Worm (Caenorhabditis elegans) whole organism, young adult: ENCODE data around the gene Y54G2A.76.

Source experiments
- B0019.2 ChIP-seq: fragments of 200-800 bp; sonication (Bioruptor generic); conservative IDR thresholded peaks from 2 replicates; pipeline ENCODE4 v1.3.6; 2022; ENCODE audit warnings: missing genetic modification reagents, missing genetic modification characterization, missing compliant biosample characterization
- B0261.1 ChIP-seq: sonication (generic microtip); optimal IDR thresholded peaks from 2 replicates; lab custom pipeline; 2016; ENCODE audit warnings: mild to moderate bottlenecking, missing genetic modification characterization, moderate library complexity, missing compliant biosample characterization
- D2030.7 ChIP-seq: fragments of 200-800 bp; sonication (Bioruptor generic); IDR thresholded peaks from 2 replicates; pipeline ENCODE4 v1.3.6; 2022; ENCODE audit warnings: missing genetic modification reagents, missing genetic modification characterization, missing compliant biosample characterization
- F22D6.2 ChIP-seq: sonication (generic microtip); optimal IDR thresholded peaks from 2 replicates; lab custom pipeline; 2016; ENCODE audit warnings: mild to moderate bottlenecking, missing genetic modification characterization, missing compliant biosample characterization
- F23B12.7 ChIP-seq: sonication (generic microtip); optimal IDR thresholded peaks from 2 replicates; lab custom pipeline; 2017; ENCODE audit warnings: missing genetic modification characterization, mild to moderate bottlenecking, missing compliant biosample characterization, antibody characterized with exemption, moderate library complexity; ENCODE audit not compliant: insufficient read depth
- F49E8.2 ChIP-seq: sonication (generic microtip); optimal IDR thresholded peaks from 3 replicates; lab custom pipeline; 2017; ENCODE audit warnings: missing genetic modification characterization, mild to moderate bottlenecking, missing compliant biosample characterization, antibody characterized with exemption, moderate library complexity; ENCODE audit not compliant: insufficient read depth
- F52B5.7 ChIP-seq: sonication (generic microtip); optimal IDR thresholded peaks from 2 replicates; lab custom pipeline; 2016; ENCODE audit warnings: mild to moderate bottlenecking, missing genetic modification characterization, missing compliant biosample characterization
- F57C9.4 ChIP-seq: sonication (generic microtip); optimal IDR thresholded peaks from 2 replicates; lab custom pipeline; 2017; ENCODE audit warnings: mild to moderate bottlenecking, missing genetic modification characterization, missing compliant biosample characterization
- Y56A3A.18 ChIP-seq: fragments of 200-800 bp; sonication (Bioruptor generic); IDR thresholded peaks from 2 replicates; pipeline ENCODE4 v1.3.6; 2022; ENCODE audit warnings: missing genetic modification reagents, missing genetic modification characterization, missing compliant biosample characterization
- aptf-2 ChIP-seq: fragments of 200-800 bp; sonication (Bioruptor generic); conservative IDR thresholded peaks from 2 replicates; pipeline ENCODE4 v1.3.6; 2022; ENCODE audit warnings: missing genetic modification reagents, missing genetic modification characterization, missing compliant biosample characterization
- atf-7 ChIP-seq: sonication (generic microtip); optimal IDR thresholded peaks from 2 replicates; lab custom pipeline; 2017; ENCODE audit warnings: mild to moderate bottlenecking, missing genetic modification characterization, missing compliant biosample characterization
- athp-1 ChIP-seq: sonication (generic microtip); optimal IDR thresholded peaks from 2 replicates; lab custom pipeline; 2017; ENCODE audit warnings: mild to moderate bottlenecking, missing genetic modification characterization, missing compliant biosample characterization
- attf-3 ChIP-seq: fragments of 200-800 bp; sonication (Bioruptor generic); conservative IDR thresholded peaks from 2 replicates; pipeline ENCODE4 v1.3.6; 2022; ENCODE audit warnings: missing genetic modification reagents, missing genetic modification characterization, missing compliant biosample characterization
- attf-5 ChIP-seq: fragments of 200-800 bp; sonication (Bioruptor generic); optimal IDR thresholded peaks from 2 replicates; lab custom pipeline; 2018; ENCODE audit warnings: mild to moderate bottlenecking, missing genetic modification characterization, missing compliant biosample characterization
- attf-6 ChIP-seq: fragments of 200-800 bp; sonication (Bioruptor generic); IDR thresholded peaks from 2 replicates; pipeline ENCODE4 v1.3.6; 2022; ENCODE audit warnings: missing genetic modification reagents, missing genetic modification characterization, missing compliant biosample characterization
- bed-2 ChIP-seq: fragments of 200-800 bp; sonication (Bioruptor generic); IDR thresholded peaks from 2 replicates; pipeline ENCODE4 v1.3.6; 2022; ENCODE audit warnings: missing genetic modification reagents, missing genetic modification characterization, missing compliant biosample characterization
- ccch-3 ChIP-seq: fragments of 200-800 bp; sonication (Bioruptor generic); optimal IDR thresholded peaks from 2 replicates; lab custom pipeline; 2018; ENCODE audit warnings: mild to moderate bottlenecking, missing genetic modification characterization, missing compliant biosample characterization
- ceh-27 ChIP-seq: fragments of 200-800 bp; sonication (Bioruptor generic); optimal IDR thresholded peaks from 2 replicates; lab custom pipeline; 2018; ENCODE audit warnings: mild to moderate bottlenecking, missing genetic modification characterization, moderate library complexity, missing compliant biosample characterization
- chd-7 ChIP-seq: sonication (generic microtip); optimal IDR thresholded peaks from 2 replicates; lab custom pipeline; 2016; ENCODE audit warnings: mild to moderate bottlenecking, missing genetic modification characterization, moderate library complexity, missing compliant biosample characterization
- dpff-1 ChIP-seq: sonication (generic microtip); optimal IDR thresholded peaks from 2 replicates; lab custom pipeline; 2017; ENCODE audit warnings: mild to moderate bottlenecking, missing genetic modification characterization, missing compliant biosample characterization
- egl-44 ChIP-seq: fragments of 200-800 bp; sonication (Bioruptor generic); IDR thresholded peaks from 2 replicates; pipeline ENCODE4 v1.3.6; 2022; ENCODE audit warnings: missing genetic modification reagents, missing genetic modification characterization, missing compliant biosample characterization
- ekl-4 ChIP-seq: fragments of 200-800 bp; sonication (Bioruptor generic); IDR thresholded peaks from 2 replicates; pipeline ENCODE4 v1.3.6; 2022; ENCODE audit warnings: missing genetic modification reagents, missing genetic modification characterization, missing compliant biosample characterization
- ets-4 ChIP-seq: fragments of 200-800 bp; sonication (Bioruptor generic); optimal IDR thresholded peaks from 2 replicates; lab custom pipeline; 2018; ENCODE audit warnings: mild to moderate bottlenecking, missing genetic modification characterization, missing compliant biosample characterization
- hmg-20 ChIP-seq: fragments of 200-800 bp; sonication (Bioruptor generic); IDR thresholded peaks from 2 replicates; pipeline ENCODE4 v1.3.6; 2022; ENCODE audit warnings: missing genetic modification reagents, missing genetic modification characterization, missing compliant biosample characterization
- hsf-1 ChIP-seq: fragments of 200-800 bp; sonication (Bioruptor generic); IDR thresholded peaks from 2 replicates; pipeline ENCODE4 v1.3.6; 2022; ENCODE audit warnings: missing genetic modification reagents, missing genetic modification characterization, missing compliant biosample characterization
- let-526 ChIP-seq: fragments of 200-800 bp; sonication (Bioruptor generic); IDR thresholded peaks from 2 replicates; pipeline ENCODE4 v1.3.6; 2022; ENCODE audit warnings: missing genetic modification reagents, missing genetic modification characterization, missing compliant biosample characterization
- let-607 ChIP-seq, 2 experiments: fragments of 200-800 bp in 1 of 2; sonication (Bioruptor generic) in 1 of 2; sonication (generic microtip) in 1 of 2; optimal IDR thresholded peaks; 2 replicates each; lab custom pipeline; 2016 to 2018; ENCODE audit warnings: mild to moderate bottlenecking in 2 of 2, missing compliant biosample characterization in 2 of 2, missing genetic modification characterization in 2 of 2, moderate library complexity in 2 of 2, missing genotype in 1 of 2
- lin-40 ChIP-seq: sonication (generic microtip); optimal IDR thresholded peaks from 2 replicates; lab custom pipeline; 2016; ENCODE audit warnings: missing genetic modification characterization, mild to moderate bottlenecking, missing compliant biosample characterization, missing genotype, missing genetic modification reagents
- lin-54 ChIP-seq: fragments of 200-800 bp; sonication (Bioruptor generic); optimal IDR thresholded peaks from 2 replicates; lab custom pipeline; 2018; ENCODE audit warnings: mild to moderate bottlenecking, missing genetic modification characterization, missing compliant biosample characterization
- lsl-1 ChIP-seq: fragments of 200-800 bp; sonication (Bioruptor generic); optimal IDR thresholded peaks from 2 replicates; lab custom pipeline; 2018; ENCODE audit warnings: mild to moderate bottlenecking, missing genetic modification characterization, moderate library complexity, missing compliant biosample characterization
- madf-10 ChIP-seq: sonication (generic microtip); optimal IDR thresholded peaks from 2 replicates; lab custom pipeline; 2016; ENCODE audit warnings: mild to moderate bottlenecking, missing genetic modification characterization, missing compliant biosample characterization
- madf-6 ChIP-seq: fragments of 200-800 bp; sonication (Bioruptor generic); IDR thresholded peaks from 2 replicates; pipeline ENCODE4 v1.3.6; 2022; ENCODE audit warnings: missing genetic modification reagents, missing genetic modification characterization, missing compliant biosample characterization
- madf-8 ChIP-seq: fragments of 200-800 bp; sonication (Bioruptor generic); conservative IDR thresholded peaks from 2 replicates; pipeline ENCODE4 v1.3.6; 2022; ENCODE audit warnings: missing genetic modification reagents, missing genetic modification characterization, missing compliant biosample characterization
- nfya-1 ChIP-seq: sonication (generic microtip); optimal IDR thresholded peaks from 2 replicates; lab custom pipeline; 2017; ENCODE audit warnings: antibody characterized with exemption, missing compliant biosample characterization, missing genetic modification characterization, borderline replicate concordance; ENCODE audit not compliant: insufficient read depth
- nhr-179 ChIP-seq: sonication (generic microtip); optimal IDR thresholded peaks from 2 replicates; lab custom pipeline; 2016; ENCODE audit warnings: mild to moderate bottlenecking, missing genetic modification characterization, missing compliant biosample characterization
- nhr-80 ChIP-seq: sonication (generic microtip); optimal IDR thresholded peaks from 2 replicates; lab custom pipeline; 2016; ENCODE audit warnings: missing genetic modification characterization, missing compliant biosample characterization
- pbrm-1 ChIP-seq: fragments of 200-800 bp; sonication (Bioruptor generic); IDR thresholded peaks from 2 replicates; pipeline ENCODE4 v1.3.6; 2022; ENCODE audit warnings: missing genetic modification reagents, missing genetic modification characterization, missing compliant biosample characterization
- pha-4 ChIP-seq: fragments of 150-350 bp; sonication (generic microtip); optimal IDR thresholded peaks from 2 replicates; lab custom pipeline; 2014; ENCODE audit warnings: missing biosample characterization, missing genetic modification reagents, missing genetic modification characterization
- sea-2 ChIP-seq: fragments of 200-800 bp; sonication (Bioruptor generic); IDR thresholded peaks from 2 replicates; pipeline ENCODE4 v1.3.6; 2022; ENCODE audit warnings: missing genetic modification characterization, missing compliant biosample characterization
- snpc-1.1 ChIP-seq: sonication (generic microtip); optimal IDR thresholded peaks from 2 replicates; lab custom pipeline; 2017; ENCODE audit warnings: missing genetic modification characterization, mild to moderate bottlenecking, missing compliant biosample characterization, antibody characterized with exemption, moderate library complexity, missing genotype, missing genetic modification reagents; ENCODE audit not compliant: insufficient read depth
- snpc-4 ChIP-seq, 5 experiments: fragments of 150-350 bp in 1 of 5; sonication (generic microtip) in 4 of 5; optimal IDR thresholded peaks; 2 replicates each; lab custom pipeline; 2014 to 2018; ENCODE audit warnings: missing genetic modification characterization in 5 of 5, missing biosample characterization in 3 of 5, antibody characterized with exemption in 2 of 5, mild to moderate bottlenecking in 2 of 5, missing compliant biosample characterization in 2 of 5, missing genotype in 2 of 5, moderate library complexity in 2 of 5, missing genetic modification reagents in 1 of 5
- sptf-2 ChIP-seq: fragments of 200-800 bp; sonication (Bioruptor generic); optimal IDR thresholded peaks from 2 replicates; lab custom pipeline; 2018; ENCODE audit warnings: mild to moderate bottlenecking, missing genetic modification characterization, missing compliant biosample characterization
- ztf-18 ChIP-seq: sonication (generic microtip); optimal IDR thresholded peaks from 2 replicates; lab custom pipeline; 2016; ENCODE audit warnings: missing genotype, mild to moderate bottlenecking, missing genetic modification characterization, missing compliant biosample characterization
- ztf-26 ChIP-seq: sonication (generic microtip); optimal IDR thresholded peaks from 2 replicates; lab custom pipeline; 2017; ENCODE audit warnings: missing genetic modification characterization, missing compliant biosample characterization
- ztf-28 ChIP-seq: fragments of 200-800 bp; sonication (Bioruptor generic); IDR thresholded peaks from 2 replicates; pipeline ENCODE4 v1.3.6; 2022; ENCODE audit warnings: missing genetic modification reagents, missing genetic modification characterization, missing compliant biosample characterization

Y54G2A.76 gene

DNA sequence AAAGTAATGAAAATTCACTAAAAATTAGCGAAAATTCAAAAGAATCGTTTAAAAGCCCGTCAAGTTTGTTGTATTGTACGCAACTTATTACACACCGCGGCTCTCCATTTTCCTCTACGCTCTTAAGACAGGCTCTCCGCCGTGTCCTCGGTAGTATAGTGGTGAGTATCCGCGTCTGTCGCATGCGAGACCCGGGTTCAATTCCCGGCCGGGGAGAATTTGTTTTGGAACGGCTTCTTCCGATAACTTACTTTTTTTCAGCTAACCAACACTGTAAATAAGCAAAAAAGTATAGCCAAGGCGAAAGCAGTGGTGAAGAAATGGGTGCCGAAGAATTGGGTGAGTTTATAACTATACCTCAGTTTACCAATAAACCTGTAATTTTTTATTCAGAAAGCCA is 7.0 kb upstream of the Y54G2A.76 start (continued):
- TF ChIP-seq egl-44 (GFP tag; lab: Robert Waterston, UW) = 0 out of 2 replicates have a peak, but pooled peaks have one; percentile 32
- no peak for TF ChIP-seq madf-8 (GFP tag; lab: Robert Waterston, UW)
- peak; percentile 43; the same call in 1 of the 2 replicates for TF ChIP-seq ztf-28 (GFP tag; lab: Robert Waterston, UW)
- peak; percentile 52; the same call in 1 of the 2 replicates for TF ChIP-seq attf-6
- peak; percentile 24 for TF ChIP-seq F49E8.2 (tag; lab: Kevin White, UChicago)
- TF ChIP-seq madf-6 (GFP tag; lab: Robert Waterston, UW) = peak; percentile 58; the same call in 1 of the 2 replicates
- no peak for TF ChIP-seq snpc-1.1 (tag; lab: Kevin White, UChicago)
- TF ChIP-seq chd-7 (tag; lab: Kevin White, UChicago) = peak; percentile 22
- peak; percentile 62 for TF ChIP-seq F52B5.7 (tag; lab: Kevin White, UChicago)
- TF ChIP-seq ztf-18 (tag; lab: Kevin White, UChicago) = peak; percentile 61
- TF ChIP-seq lsl-1 = peak; percentile 9
- peak; percentile 37 for TF ChIP-seq athp-1 (tag; lab: Kevin White, UChicago)
- TF ChIP-seq let-526 (GFP tag; lab: Robert Waterston, UW) = no peak
- no peak for TF ChIP-seq nhr-179 (tag; lab: Kevin White, UChicago)
- TF ChIP-seq ekl-4 (GFP tag; lab: Robert Waterston, UW) = no peak
- TF ChIP-seq D2030.7 (GFP tag; lab: Robert Waterston, UW) = peak; percentile 52; the same call in 1 of the 2 replicates
- TF ChIP-seq snpc-4 (GFP tag; optimal IDR thresholded peaks at IDR 0.05; lab: Kevin White, UChicago) = peak; percentile 41
- TF ChIP-seq snpc-4 (tag; optimal IDR thresholded peaks at IDR 0.05; lab: Kevin White, UChicago) = peak in 1 of 4 experiments; percentile 39
- TF ChIP-seq B0261.1 (tag; lab: Kevin White, UChicago) = peak; percentile 85

DNA sequence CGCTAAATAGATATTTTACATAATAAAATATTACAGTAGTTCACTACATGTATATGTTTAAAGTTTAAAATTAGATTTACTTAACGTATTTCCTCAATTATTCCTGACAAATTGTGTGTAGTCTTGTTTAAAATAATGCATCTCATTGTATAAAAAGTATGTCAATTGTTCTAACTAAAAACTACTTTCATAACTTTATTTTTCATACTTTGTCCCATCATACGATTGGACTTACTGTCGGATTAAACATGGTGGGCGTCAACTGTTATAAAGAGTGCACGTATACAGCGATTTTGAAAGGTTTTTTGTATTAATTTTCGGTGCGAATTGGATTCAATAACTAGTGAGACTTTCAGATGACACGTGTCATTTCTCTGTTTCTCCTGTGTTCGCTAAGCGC is 5.6 kb upstream of the Y54G2A.76 start, which contains the start of gene Y54G2A.32:
Gene Y54G2A.32 (plus strand): TSS at position 301 of the 400 bp plus-strand sequence.
- TF ChIP-seq ceh-27 (GFP tag; lab: Kevin White, UChicago) (no peak), bed-2 (GFP tag; lab: Robert Waterston, UW) (no peak), ccch-3 (no peak), lsl-1 (no peak), madf-10 (no peak), lin-54 (no peak), pha-4 (tag; lab: Kevin White, UChicago) (no peak), snpc-1.1 (tag; lab: Kevin White, UChicago) (no peak), attf-3 (no peak), F23B12.7 (tag; lab: Kevin White, UChicago) (no peak), hsf-1 (GFP tag; lab: Robert Waterston, UW) (no peak), atf-7 (no peak), B0019.2 (no peak), hmg-20 (GFP tag; lab: Robert Waterston, UW) (no peak), pbrm-1 (GFP tag; lab: Robert Waterston, UW) (no peak), nhr-80 (tag; lab: Kevin White, UChicago) (no peak), Y56A3A.18 (no peak), dpff-1 (tag; lab: Kevin White, UChicago) (no peak)

DNA sequence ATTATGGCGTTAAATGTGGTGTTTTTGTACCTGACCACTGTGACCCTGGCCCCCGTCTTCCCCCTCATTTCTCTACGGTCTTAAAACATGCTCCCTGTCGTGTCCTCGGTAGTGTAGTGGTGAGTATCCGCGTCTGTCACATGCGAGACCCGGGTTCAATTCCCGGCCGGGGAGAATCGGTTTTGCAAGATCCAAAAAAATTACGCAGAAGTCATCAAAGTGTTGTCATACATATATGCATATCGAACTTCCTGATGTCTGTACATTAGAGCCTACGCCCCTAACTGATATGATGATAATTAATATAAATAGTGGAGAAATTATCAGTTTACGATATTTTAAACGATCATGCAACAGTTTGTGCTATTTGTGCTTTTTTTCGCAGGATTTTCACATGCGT is 3.7 kb upstream of the Y54G2A.76 start, which contains the start of gene Y54G2A.45:
Gene Y54G2A.45 (plus strand): TSS at position 333 of the 400 bp plus-strand sequence.
- TF ChIP-seq ets-4 (peak; percentile 48), F22D6.2 (tag; lab: Kevin White, UChicago) (peak; percentile 52), sptf-2 (peak; percentile 84), madf-8 (GFP tag; lab: Robert Waterston, UW) (no peak; the same call in 1 of the 2 replicates), F57C9.4 (tag; lab: Kevin White, UChicago) (no peak), sea-2 (GFP tag; lab: Robert Waterston, UW) (0 out of 2 replicates have a peak, but pooled peaks have one; percentile 11), lin-40 (tag; lab: Kevin White, UChicago) (peak; percentile 71), aptf-2 (GFP tag; lab: Robert Waterston, UW) (no peak), nfya-1 (no peak), attf-5 (peak; percentile 43), let-607 (tag; optimal IDR thresholded peaks at IDR 0.05; lab: Kevin White, UChicago) (peak; percentile 44 to 65), hsf-1 (GFP tag; lab: Robert Waterston, UW) (peak; percentile 63; the same call in 1 of the 2 replicates), madf-10 (peak; percentile 86), ztf-26 (tag; lab: Kevin White, UChicago) (peak; percentile 43)
